Worm (Caenorhabditis elegans) whole organism, young adult: ENCODE results near the gene C23H3.9.
A peak's percentile ranks its signal among the peaks of the same experiment; 100 is the strongest.

Experiments used
- B0019.2 ChIP-seq: fragments of 200-800 bp; sonication (Bioruptor generic); conservative IDR thresholded peaks from 2 replicates; pipeline ENCODE4 v1.3.6; 2022; ENCODE audit warnings: missing genetic modification reagents, missing genetic modification characterization, missing compliant biosample characterization
- B0261.1 ChIP-seq: sonication (generic microtip); optimal IDR thresholded peaks from 2 replicates; lab custom pipeline; 2016; ENCODE audit warnings: mild to moderate bottlenecking, missing genetic modification characterization, moderate library complexity, missing compliant biosample characterization
- B0336.3 ChIP-seq: fragments of 200-800 bp; sonication (Bioruptor generic); IDR thresholded peaks from 2 replicates; pipeline ENCODE4 v1.3.6; 2022; ENCODE audit warnings: missing genetic modification characterization, missing compliant biosample characterization
- C17E4.6 ChIP-seq: fragments of 200-800 bp; sonication (Bioruptor generic); IDR thresholded peaks from 2 replicates; pipeline ENCODE4 v1.3.6; 2022; ENCODE audit warnings: missing genetic modification reagents, missing genetic modification characterization, missing compliant biosample characterization
- F33H1.4 ChIP-seq: fragments of 200-800 bp; sonication (Bioruptor generic); IDR thresholded peaks from 2 replicates; pipeline ENCODE4 v1.3.6; 2022; ENCODE audit warnings: missing genetic modification reagents, missing genetic modification characterization, missing compliant biosample characterization
- F39B2.1 ChIP-seq: fragments of 200-800 bp; sonication (Bioruptor generic); IDR thresholded peaks from 2 replicates; pipeline ENCODE4 v1.3.6; 2022; ENCODE audit warnings: missing genetic modification reagents, missing genetic modification characterization, missing compliant biosample characterization
- F55B11.4 ChIP-seq: sonication (generic microtip); optimal IDR thresholded peaks from 2 replicates; lab custom pipeline; 2016; ENCODE audit warnings: missing compliant biosample characterization, missing genetic modification characterization, borderline replicate concordance; ENCODE audit not compliant: insufficient read depth
- F57A8.1 ChIP-seq: fragments of 200-800 bp; sonication (Bioruptor generic); optimal IDR thresholded peaks from 2 replicates; lab custom pipeline; 2018; ENCODE audit warnings: mild to moderate bottlenecking, missing genetic modification characterization, moderate library complexity, missing compliant biosample characterization
- F57C9.4 ChIP-seq: sonication (generic microtip); optimal IDR thresholded peaks from 2 replicates; lab custom pipeline; 2017; ENCODE audit warnings: mild to moderate bottlenecking, missing genetic modification characterization, missing compliant biosample characterization
- K11D2.4 ChIP-seq: fragments of 200-800 bp; sonication (Bioruptor generic); IDR thresholded peaks from 2 replicates; pipeline ENCODE4 v1.3.6; 2022; ENCODE audit warnings: missing genetic modification reagents, missing genetic modification characterization, missing compliant biosample characterization
- K12H6.12 ChIP-seq: fragments of 200-800 bp; sonication (Bioruptor generic); optimal IDR thresholded peaks from 2 replicates; lab custom pipeline; 2018; ENCODE audit warnings: mild to moderate bottlenecking, missing genetic modification characterization, missing compliant biosample characterization
- T07F8.4 ChIP-seq: sonication (generic microtip); optimal IDR thresholded peaks from 2 replicates; lab custom pipeline; 2016; ENCODE audit warnings: mild to moderate bottlenecking, missing genetic modification characterization, moderate library complexity, missing compliant biosample characterization
- Y56A3A.18 ChIP-seq: fragments of 200-800 bp; sonication (Bioruptor generic); IDR thresholded peaks from 2 replicates; pipeline ENCODE4 v1.3.6; 2022; ENCODE audit warnings: missing genetic modification reagents, missing genetic modification characterization, missing compliant biosample characterization
- Y67H2A.10 ChIP-seq: fragments of 200-800 bp; sonication (Bioruptor generic); conservative IDR thresholded peaks from 2 replicates; pipeline ENCODE4 v1.3.6; 2022; ENCODE audit warnings: missing genetic modification reagents, missing genetic modification characterization, missing compliant biosample characterization
- Y79H2A.3 ChIP-seq: fragments of 200-800 bp; sonication (Bioruptor generic); conservative IDR thresholded peaks from 2 replicates; pipeline ENCODE4 v1.3.6; 2022; ENCODE audit warnings: missing genetic modification reagents, missing genetic modification characterization, missing compliant biosample characterization
- ZK185.1 ChIP-seq: sonication (generic microtip); optimal IDR thresholded peaks from 2 replicates; lab custom pipeline; 2016; ENCODE audit warnings: mild to moderate bottlenecking, missing genetic modification characterization, missing compliant biosample characterization; ENCODE audit not compliant: poor library complexity, severe bottlenecking
- cebp-2 ChIP-seq: fragments of 200-800 bp; sonication (Bioruptor generic); IDR thresholded peaks from 2 replicates; pipeline ENCODE4 v1.3.6; 2022; ENCODE audit warnings: missing genetic modification characterization, missing compliant biosample characterization
- ceh-91 ChIP-seq: fragments of 200-800 bp; sonication (Bioruptor generic); IDR thresholded peaks from 2 replicates; pipeline ENCODE4 v1.3.6; 2022; ENCODE audit warnings: missing genetic modification reagents, missing genetic modification characterization, missing compliant biosample characterization
- die-1 ChIP-seq: sonication (generic microtip); optimal IDR thresholded peaks from 2 replicates; lab custom pipeline; 2016; ENCODE audit warnings: missing genotype, mild to moderate bottlenecking, missing genetic modification characterization, missing compliant biosample characterization
- dpff-1 ChIP-seq: sonication (generic microtip); optimal IDR thresholded peaks from 2 replicates; lab custom pipeline; 2017; ENCODE audit warnings: mild to moderate bottlenecking, missing genetic modification characterization, missing compliant biosample characterization
- egl-44 ChIP-seq: fragments of 200-800 bp; sonication (Bioruptor generic); IDR thresholded peaks from 2 replicates; pipeline ENCODE4 v1.3.6; 2022; ENCODE audit warnings: missing genetic modification reagents, missing genetic modification characterization, missing compliant biosample characterization
- gei-17 ChIP-seq: fragments of 200-800 bp; sonication (Bioruptor generic); optimal IDR thresholded peaks from 2 replicates; lab custom pipeline; 2018; ENCODE audit warnings: mild to moderate bottlenecking, missing genetic modification characterization, missing compliant biosample characterization
- him-1 ChIP-seq: sonication (generic microtip); optimal IDR thresholded peaks from 2 replicates; lab custom pipeline; 2016; ENCODE audit warnings: missing genotype, missing genetic modification reagents, missing genetic modification characterization, missing compliant biosample characterization
- hmg-1.2 ChIP-seq: fragments of 200-800 bp; sonication (Bioruptor generic); IDR thresholded peaks from 2 replicates; pipeline ENCODE4 v1.3.6; 2022; ENCODE audit warnings: missing genetic modification reagents, missing genetic modification characterization, missing compliant biosample characterization
- lin-54 ChIP-seq: fragments of 200-800 bp; sonication (Bioruptor generic); optimal IDR thresholded peaks from 2 replicates; lab custom pipeline; 2018; ENCODE audit warnings: mild to moderate bottlenecking, missing genetic modification characterization, missing compliant biosample characterization
- lsy-27 ChIP-seq: sonication (generic microtip); optimal IDR thresholded peaks from 2 replicates; lab custom pipeline; 2017; ENCODE audit warnings: missing genetic modification characterization, mild to moderate bottlenecking, missing compliant biosample characterization, antibody characterized with exemption, missing genotype, borderline replicate concordance; ENCODE audit not compliant: insufficient read depth
- madf-3 ChIP-seq: fragments of 200-800 bp; sonication (Bioruptor generic); IDR thresholded peaks from 2 replicates; pipeline ENCODE4 v1.3.6; 2022; ENCODE audit warnings: missing genetic modification reagents, missing genetic modification characterization, missing compliant biosample characterization
- mes-4 ChIP-seq: sonication (generic microtip); optimal IDR thresholded peaks from 2 replicates; lab custom pipeline; 2016; ENCODE audit warnings: missing genotype, missing genetic modification characterization, missing compliant biosample characterization
- nhr-120 ChIP-seq: fragments of 200-800 bp; sonication (Bioruptor generic); IDR thresholded peaks from 2 replicates; pipeline ENCODE4 v1.3.6; 2022; ENCODE audit warnings: missing genetic modification characterization, missing compliant biosample characterization
- nhr-80 ChIP-seq: sonication (generic microtip); optimal IDR thresholded peaks from 2 replicates; lab custom pipeline; 2016; ENCODE audit warnings: missing genetic modification characterization, missing compliant biosample characterization
- pbrm-1 ChIP-seq: fragments of 200-800 bp; sonication (Bioruptor generic); IDR thresholded peaks from 2 replicates; pipeline ENCODE4 v1.3.6; 2022; ENCODE audit warnings: missing genetic modification reagents, missing genetic modification characterization, missing compliant biosample characterization
- rpc-1 ChIP-seq, 2 experiments: fragments of 150-350 bp in 1 of 2; sonication (generic microtip) in 1 of 2; optimal IDR thresholded peaks; 2 replicates each; lab custom pipeline; 2014 to 2018; ENCODE audit warnings: missing biosample characterization in 1 of 2, missing genetic modification characterization in 1 of 2, missing genetic modification reagents in 1 of 2, missing genotype in 1 of 2
- snpc-1.1 ChIP-seq: sonication (generic microtip); optimal IDR thresholded peaks from 2 replicates; lab custom pipeline; 2017; ENCODE audit warnings: missing genetic modification characterization, mild to moderate bottlenecking, missing compliant biosample characterization, antibody characterized with exemption, moderate library complexity, missing genotype, missing genetic modification reagents; ENCODE audit not compliant: insufficient read depth
- snpc-1.3 ChIP-seq: sonication (generic microtip); optimal IDR thresholded peaks from 2 replicates; lab custom pipeline; 2017; ENCODE audit warnings: missing genetic modification characterization, mild to moderate bottlenecking, missing compliant biosample characterization, antibody characterized with exemption, moderate library complexity, missing genotype, missing genetic modification reagents; ENCODE audit not compliant: insufficient read depth
- tbp1 ChIP-seq: fragments of 200-800 bp; sonication (Bioruptor generic); optimal IDR thresholded peaks from 2 replicates; lab custom pipeline; 2018; ENCODE audit warnings: mild to moderate bottlenecking, missing genetic modification characterization, missing compliant biosample characterization
- xnd-1 ChIP-seq: sonication (generic microtip); optimal IDR thresholded peaks from 2 replicates; lab custom pipeline; 2016; ENCODE audit warnings: missing genotype, missing genetic modification reagents, missing genetic modification characterization, missing compliant biosample characterization
- ztf-18 ChIP-seq: sonication (generic microtip); optimal IDR thresholded peaks from 2 replicates; lab custom pipeline; 2016; ENCODE audit warnings: missing genotype, mild to moderate bottlenecking, missing genetic modification characterization, missing compliant biosample characterization
- ztf-22 ChIP-seq: fragments of 200-800 bp; sonication (Bioruptor generic); optimal IDR thresholded peaks from 2 replicates; lab custom pipeline; 2018; ENCODE audit warnings: mild to moderate bottlenecking, missing genetic modification characterization, moderate library complexity, missing compliant biosample characterization
- ztf-3 ChIP-seq: fragments of 200-800 bp; sonication (Bioruptor generic); optimal IDR thresholded peaks from 2 replicates; lab custom pipeline; 2018; ENCODE audit warnings: mild to moderate bottlenecking, missing genetic modification characterization, missing compliant biosample characterization

C23H3.9 gene

DNA sequence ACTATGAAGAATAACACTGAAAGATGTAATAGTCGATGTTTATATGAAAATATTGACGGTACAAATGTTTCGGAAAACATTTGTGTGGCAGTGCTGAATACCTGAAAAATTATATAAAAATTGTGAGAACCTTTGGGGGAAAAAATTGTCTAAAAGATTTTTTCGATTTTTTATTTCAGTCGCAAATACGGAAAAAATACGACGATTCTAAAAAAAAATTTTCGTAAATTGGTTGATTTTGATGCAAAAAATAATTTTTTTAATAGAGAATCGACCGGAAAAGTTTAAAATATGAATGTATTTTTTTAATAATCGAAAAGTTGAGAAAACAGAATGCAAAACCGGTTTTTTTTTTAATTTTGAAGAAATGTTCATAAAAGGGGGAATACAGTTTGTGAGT lies 16.1 kb upstream of the C23H3.9 start, which contains the start of gene C50D2.7:
C50D2.7 (minus strand) TSS at position 101 of the 400 bp plus-strand sequence.
- TF ChIP-seq Y79H2A.3 (GFP tag; lab: Robert Waterston, UW) (no peak), Y56A3A.18 (GFP tag; lab: Robert Waterston, UW) (no peak), madf-3 (no peak), hmg-1.2 (GFP tag; lab: Robert Waterston, UW) (no peak)

DNA sequence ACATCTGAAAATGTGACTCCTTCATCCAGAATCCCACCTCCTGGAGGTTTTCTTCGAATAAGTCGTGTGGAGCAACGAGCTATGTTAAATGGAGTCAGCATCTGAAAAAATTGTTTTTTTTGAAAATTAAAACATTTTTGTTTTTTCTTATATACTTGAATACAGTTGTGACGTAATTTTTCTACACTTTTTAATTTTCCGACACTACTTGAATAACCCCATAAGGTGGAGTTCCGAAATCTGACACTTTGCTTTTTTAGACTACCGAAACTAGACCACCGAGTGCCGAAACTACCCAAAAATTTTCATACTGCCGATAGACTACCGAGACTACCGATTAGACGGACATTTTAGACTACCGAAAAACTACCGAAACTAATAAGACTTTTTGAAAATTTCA lies 12.4 kb upstream of the C23H3.9 start, which contains the start of gene mcat-1:
mcat-1 (minus strand) TSS at position 101 of the 400 bp plus-strand sequence.
- TF ChIP-seq snpc-1.1 (tag; lab: Kevin White, UChicago) (no peak), xnd-1 (tag; lab: Kevin White, UChicago) (no peak), ZK185.1 (no peak), C17E4.6 (GFP tag; lab: Robert Waterston, UW) (no peak), cebp-2 (no peak), hmg-1.2 (GFP tag; lab: Robert Waterston, UW) (no peak), rpc-1 (optimal IDR thresholded peaks at IDR 0.05; lab: Kevin White, UChicago) (no peak), rpc-1 (tag; optimal IDR thresholded peaks at IDR 0.05; lab: Kevin White, UChicago) (no peak), egl-44 (GFP tag; lab: Robert Waterston, UW) (no peak), F55B11.4 (tag; lab: Kevin White, UChicago) (no peak), lsy-27 (tag; lab: Kevin White, UChicago) (no peak), K11D2.4 (GFP tag; lab: Robert Waterston, UW) (no peak), ztf-3 (GFP tag; lab: Kevin White, UChicago) (no peak), K12H6.12 (tag; lab: Kevin White, UChicago) (no peak), nhr-80 (tag; lab: Kevin White, UChicago) (no peak), pbrm-1 (GFP tag; lab: Robert Waterston, UW) (no peak)

DNA sequence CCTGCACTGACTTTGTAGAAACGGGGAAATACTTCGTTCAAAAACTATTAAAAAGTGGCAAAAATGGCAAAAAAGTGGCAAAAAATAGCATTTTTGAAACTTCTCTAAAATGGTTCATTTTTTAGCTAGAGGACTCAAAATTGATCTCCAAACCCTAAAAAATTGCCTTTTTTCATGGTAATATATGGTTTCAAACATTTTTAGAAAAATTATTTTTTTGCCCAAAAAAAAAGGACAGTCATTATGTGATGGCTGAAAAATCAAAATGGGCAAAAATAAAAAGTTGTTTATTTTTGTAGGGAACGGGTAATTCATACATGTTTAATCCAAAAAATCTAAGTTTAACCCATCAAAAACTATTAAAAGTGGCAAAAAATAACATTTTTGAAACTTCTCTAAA lies 8.9 kb upstream of the C23H3.9 start:
- TF ChIP-seq him-1 (tag; lab: Kevin White, UChicago) (peak; percentile 95), Y67H2A.10 (GFP tag; lab: Robert Waterston, UW) (no peak), nhr-120 (no peak)

DNA sequence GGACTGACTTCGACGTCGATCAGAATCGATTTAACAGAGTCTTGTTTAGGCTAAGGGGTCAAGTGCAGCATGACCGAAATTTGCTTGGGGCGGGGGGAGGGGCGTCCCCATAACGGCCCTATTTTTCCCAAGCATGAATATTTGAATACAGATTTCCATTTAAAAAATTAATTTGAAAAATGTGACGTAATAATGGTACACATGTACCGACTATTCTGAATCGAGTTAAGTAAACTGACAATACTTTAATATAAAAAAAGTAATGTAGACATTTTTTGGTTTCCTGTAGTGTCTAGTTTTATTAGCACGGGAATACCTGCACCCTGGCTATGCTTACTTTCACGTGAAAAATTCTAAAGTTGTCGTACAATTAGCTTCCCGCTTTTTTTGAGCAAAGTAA lies 7.7 kb upstream of the C23H3.9 start:
- no peak for TF ChIP-seq lin-54 (GFP tag; lab: Kevin White, UChicago)
- TF ChIP-seq ztf-18: no peak
- TF ChIP-seq F57A8.1 (GFP tag; lab: Kevin White, UChicago): no peak
- no peak for TF ChIP-seq nhr-80 (tag; lab: Kevin White, UChicago)
- TF ChIP-seq dpff-1: no peak
- no peak for TF ChIP-seq F33H1.4
- TF ChIP-seq B0261.1 (tag; lab: Kevin White, UChicago): no peak
- TF ChIP-seq T07F8.4: no peak
- no peak for TF ChIP-seq die-1
- no peak for TF ChIP-seq B0019.2 (GFP tag; lab: Robert Waterston, UW)
- no peak for TF ChIP-seq gei-17 (GFP tag; lab: Kevin White, UChicago)

DNA sequence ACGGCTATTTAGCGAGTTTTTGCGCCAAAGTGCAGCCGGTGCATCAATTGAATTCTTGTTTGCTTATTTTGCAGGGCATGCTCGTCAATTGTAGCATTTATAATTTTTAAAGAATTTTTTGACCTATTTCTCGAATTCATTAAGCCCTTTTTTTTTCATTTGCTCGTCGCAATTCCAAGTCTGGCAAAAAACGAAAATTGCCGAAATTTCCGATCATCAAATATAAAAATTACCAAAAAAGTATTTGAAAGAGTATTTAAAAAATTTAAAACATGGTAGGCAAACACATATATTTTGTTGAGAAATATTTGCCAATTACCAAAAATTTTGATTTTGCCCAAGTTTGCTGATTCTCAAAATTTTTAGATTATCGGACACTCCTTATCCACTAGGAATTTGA lies 5.1 kb upstream of the C23H3.9 start, which contains the start of gene C50D2.6:
C50D2.6 (plus strand) TSS at position 301 of the 400 bp plus-strand sequence.
- TF ChIP-seq lin-54 (GFP tag; lab: Kevin White, UChicago) (no peak), snpc-1.3 (tag; lab: Kevin White, UChicago) (no peak), ceh-91 (GFP tag; lab: Robert Waterston, UW) (no peak), gei-17 (GFP tag; lab: Kevin White, UChicago) (no peak), Y56A3A.18 (GFP tag; lab: Robert Waterston, UW) (no peak), F57C9.4 (tag; lab: Kevin White, UChicago) (no peak), F33H1.4 (no peak), snpc-1.1 (tag; lab: Kevin White, UChicago) (no peak), dpff-1 (no peak), xnd-1 (tag; lab: Kevin White, UChicago) (no peak), tbp1 (GFP tag; lab: Kevin White, UChicago) (no peak), B0336.3 (GFP tag; lab: Robert Waterston, UW) (no peak), mes-4 (tag; lab: Kevin White, UChicago) (no peak), F39B2.1 (GFP tag; lab: Robert Waterston, UW) (no peak), ztf-18 (no peak), ztf-22 (GFP tag; lab: Kevin White, UChicago) (no peak)
- TF ChIP-seq, all 124 proteins: peak for 0
